Worm (Caenorhabditis elegans) whole organism, L2 larva: ENCODE measurements around the gene R02F11.12.

Source experiments
- Y55F3AM.14 ChIP-seq: fragments of 200-800 bp; sonication (Bioruptor generic); optimal IDR thresholded peaks from 2 replicates; lab custom pipeline; 2018; ENCODE audit warnings: mild to moderate bottlenecking, missing genetic modification characterization, missing compliant biosample characterization
- ama-1 ChIP-seq: fragments of 150-350 bp; optimal IDR thresholded peaks from 2 replicates; lab custom pipeline; 2018; ENCODE audit warnings: inconsistent platforms
- ceh-16 ChIP-seq: fragments of 150-350 bp; optimal IDR thresholded peaks from 2 replicates; lab custom pipeline; 2014; ENCODE audit warnings: missing biosample characterization, missing genetic modification characterization
- fos-1 ChIP-seq: fragments of 150-350 bp; optimal IDR thresholded peaks from 2 replicates; lab custom pipeline; 2014; ENCODE audit warnings: missing biosample characterization, missing genetic modification characterization
- nhr-77 ChIP-seq: fragments of 150-350 bp; optimal IDR thresholded peaks from 2 replicates; lab custom pipeline; 2014; ENCODE audit warnings: missing biosample characterization, missing genetic modification characterization
- unc-39 ChIP-seq: fragments of 150-350 bp; optimal IDR thresholded peaks from 2 replicates; lab custom pipeline; 2014; ENCODE audit warnings: missing biosample characterization, missing genetic modification characterization
- unc-62 ChIP-seq: fragments of 150-350 bp; optimal IDR thresholded peaks from 2 replicates; lab custom pipeline; 2014; ENCODE audit warnings: missing biosample characterization, missing genetic modification reagents, missing genetic modification characterization

- TF ChIP-seq unc-62 (GFP tag; lab: Kevin White, UChicago) (no peak), ceh-16 (tag; lab: Kevin White, UChicago) (no peak), nhr-77 (no peak), unc-39 (tag; lab: Kevin White, UChicago) (no peak), ama-1 (lab: Kevin White, UChicago) (no peak), fos-1 (tag; lab: Kevin White, UChicago) (no peak), Y55F3AM.14 (GFP tag; lab: Kevin White, UChicago) (no peak)
Observed at ce11 chrV:4758019-4758418, 32.4 kb upstream of the R02F11.12 start.
